Worm (Caenorhabditis elegans): ENCODE data around the gene F13A2.1.

ce11 chrV:4387916-4388315, 5.7 kb upstream of the F13A2.1 start:
- no peak for TF ChIP-seq nfya-1 (tag; optimal IDR thresholded peaks at IDR 0.05)
- no peak for TF ChIP-seq ets-4 (tag; optimal IDR thresholded peaks at IDR 0.05)
- no peak for TF ChIP-seq pqm-1 (tag; optimal IDR thresholded peaks at IDR 0.05)
- no peak for TF ChIP-seq hlh-8 (tag; optimal IDR thresholded peaks at IDR 0.05)
- TF ChIP-seq ceh-45 (GFP tag; IDR thresholded peaks at IDR 0.05): no peak
- no peak for TF ChIP-seq ceh-24 (tag; optimal IDR thresholded peaks at IDR 0.05)
- no peak for TF ChIP-seq ceh-30 (tag; optimal IDR thresholded peaks at IDR 0.05)
- no peak for TF ChIP-seq eyg-1 (tag; optimal IDR thresholded peaks at IDR 0.05)
- TF ChIP-seq F13H6.1 (tag; optimal IDR thresholded peaks at IDR 0.05): no peak
- TF ChIP-seq unc-86 (tag; optimal IDR thresholded peaks at IDR 0.05): no peak
- TF ChIP-seq fkh-10 (GFP tag; optimal IDR thresholded peaks at IDR 0.05): no peak
- TF ChIP-seq nhr-232 (tag; optimal IDR thresholded peaks at IDR 0.05): no peak
- TF ChIP-seq npax-4 (tag; optimal IDR thresholded peaks at IDR 0.05): no peak

All from whole organism, late embryonic.